Worm (Caenorhabditis elegans) whole organism, L2 larva: ENCODE data around the gene clk-2.

ENCODE experiments used
- R02D3.7 ChIP-seq: fragments of 150-350 bp; optimal IDR thresholded peaks from 2 replicates; lab custom pipeline; 2014; ENCODE audit warnings: missing biosample characterization, missing genetic modification characterization
- aly-2 ChIP-seq: fragments of 150-350 bp; optimal IDR thresholded peaks from 2 replicates; lab custom pipeline; 2014; ENCODE audit warnings: missing biosample characterization, missing genetic modification characterization
- ama-1 ChIP-seq: fragments of 150-350 bp; optimal IDR thresholded peaks from 2 replicates; lab custom pipeline; 2018; ENCODE audit warnings: inconsistent platforms
- lin-13 ChIP-seq: fragments of 150-350 bp; optimal IDR thresholded peaks from 2 replicates; lab custom pipeline; 2014; ENCODE audit warnings: missing biosample characterization, missing genetic modification reagents, missing genetic modification characterization
- lsy-2 ChIP-seq, 2 experiments: fragments of 150-350 bp in 1 of 2; sonication (generic microtip) in 1 of 2; optimal IDR thresholded peaks; 2 replicates each; lab custom pipeline; 2014 to 2017; ENCODE audit warnings: missing biosample characterization in 2 of 2, missing genetic modification characterization in 2 of 2
- nhr-77 ChIP-seq: fragments of 150-350 bp; optimal IDR thresholded peaks from 2 replicates; lab custom pipeline; 2014; ENCODE audit warnings: missing biosample characterization, missing genetic modification characterization
- ztf-11 ChIP-seq: sonication (generic microtip); optimal IDR thresholded peaks from 2 replicates; lab custom pipeline; 2017; ENCODE audit warnings: missing biosample characterization, missing genetic modification characterization

ce11 chrIII:7554697-7555145 lies 36.4 kb upstream of the clk-2 start:
- TF ChIP-seq R02D3.7, result no peak
- TF ChIP-seq aly-2 (tag; lab: Kevin White, UChicago), result no peak
- TF ChIP-seq ztf-11 (tag; lab: Kevin White, UChicago), result no peak
- no peak for TF ChIP-seq lin-13 (GFP tag; lab: Kevin White, UChicago)
- peak; percentile 35 to 78 for TF ChIP-seq lsy-2 (tag; optimal IDR thresholded peaks at IDR 0.05; lab: Kevin White, UChicago)
- TF ChIP-seq nhr-77 (tag; lab: Kevin White, UChicago), result no peak
- TF ChIP-seq ama-1 (lab: Kevin White, UChicago), result no peak
